Worm (Caenorhabditis elegans) whole organism, late embryonic: ENCODE data around the gene srd-27.

Experiments
- C08G9.2 ChIP-seq: sonication (generic microtip); optimal IDR thresholded peaks from 2 replicates; lab custom pipeline; 2016; ENCODE audit warnings: mild to moderate bottlenecking, missing genetic modification characterization, moderate library complexity, missing compliant biosample characterization
- C38D4.7 ChIP-seq: fragments of 200-800 bp; sonication (Bioruptor generic); optimal IDR thresholded peaks from 2 replicates; lab custom pipeline; 2018; ENCODE audit warnings: mild to moderate bottlenecking, missing genetic modification characterization, moderate library complexity, missing compliant biosample characterization
- F13H6.1 ChIP-seq: sonication (generic microtip); optimal IDR thresholded peaks from 2 replicates; lab custom pipeline; 2016; ENCODE audit warnings: missing genetic modification characterization, missing compliant biosample characterization
- K09A11.1 ChIP-seq: sonication (generic microtip); optimal IDR thresholded peaks from 2 replicates; lab custom pipeline; 2017; ENCODE audit warnings: antibody characterized with exemption, mild to moderate bottlenecking, missing genetic modification characterization, missing compliant biosample characterization; ENCODE audit not compliant: insufficient read depth
- T23F11.4 ChIP-seq: fragments of 200-800 bp; sonication (Bioruptor generic); optimal IDR thresholded peaks from 2 replicates; lab custom pipeline; 2018; ENCODE audit warnings: mild to moderate bottlenecking, missing genetic modification characterization, missing compliant biosample characterization
- Y22D7AL.16 ChIP-seq: sonication (generic microtip); optimal IDR thresholded peaks from 2 replicates; lab custom pipeline; 2016; ENCODE audit warnings: missing genetic modification characterization, missing compliant biosample characterization
- ceh-19 ChIP-seq: fragments of 200-800 bp; sonication (Bioruptor generic); optimal IDR thresholded peaks from 2 replicates; lab custom pipeline; 2018; ENCODE audit warnings: mild to moderate bottlenecking, missing genetic modification characterization, missing compliant biosample characterization
- ceh-2 ChIP-seq: sonication (generic microtip); optimal IDR thresholded peaks from 2 replicates; lab custom pipeline; 2016; ENCODE audit warnings: missing genotype, missing genetic modification characterization, missing compliant biosample characterization
- ceh-22 ChIP-seq: sonication (generic microtip); optimal IDR thresholded peaks from 2 replicates; lab custom pipeline; 2017; ENCODE audit warnings: missing biosample characterization, missing genetic modification characterization
- ceh-24 ChIP-seq: sonication (generic microtip); optimal IDR thresholded peaks from 2 replicates; lab custom pipeline; 2016; ENCODE audit warnings: mild to moderate bottlenecking, missing genetic modification characterization, missing compliant biosample characterization
- ceh-30 ChIP-seq: fragments of 150-350 bp; optimal IDR thresholded peaks from 2 replicates; lab custom pipeline; 2014; ENCODE audit warnings: missing biosample characterization, missing genetic modification characterization
- ceh-34 ChIP-seq: sonication (generic microtip); optimal IDR thresholded peaks from 2 replicates; lab custom pipeline; 2016; ENCODE audit warnings: mild to moderate bottlenecking, missing genetic modification characterization, missing compliant biosample characterization
- ceh-6 ChIP-seq: fragments of 200-800 bp; sonication (Bioruptor generic); optimal IDR thresholded peaks from 2 replicates; lab custom pipeline; 2018; ENCODE audit warnings: mild to moderate bottlenecking, missing genetic modification characterization, missing compliant biosample characterization
- ceh-9 ChIP-seq: sonication (generic microtip); optimal IDR thresholded peaks from 2 replicates; lab custom pipeline; 2016; ENCODE audit warnings: mild to moderate bottlenecking, missing genetic modification characterization, inconsistent platforms, missing compliant biosample characterization
- dmd-4 ChIP-seq: sonication (generic microtip); optimal IDR thresholded peaks from 2 replicates; lab custom pipeline; 2016; ENCODE audit warnings: borderline replicate concordance, missing genetic modification characterization, missing compliant biosample characterization
- dve-1 ChIP-seq: sonication (generic microtip); optimal IDR thresholded peaks from 2 replicates; lab custom pipeline; 2017; ENCODE audit warnings: antibody characterized with exemption, mild to moderate bottlenecking, missing genetic modification characterization, missing compliant biosample characterization
- elt-2 ChIP-seq: sonication (generic microtip); optimal IDR thresholded peaks from 2 replicates; lab custom pipeline; 2016; ENCODE audit warnings: missing genetic modification reagents, missing genetic modification characterization, missing compliant biosample characterization
- eyg-1 ChIP-seq: sonication (generic microtip); optimal IDR thresholded peaks from 2 replicates; lab custom pipeline; 2016; ENCODE audit warnings: missing genotype, missing genetic modification characterization, missing compliant biosample characterization
- fkh-6 ChIP-seq: sonication (generic microtip); optimal IDR thresholded peaks from 2 replicates; lab custom pipeline; 2016; ENCODE audit warnings: missing genetic modification characterization, missing compliant biosample characterization
- hlh-13 ChIP-seq: fragments of 200-800 bp; sonication (Bioruptor generic); optimal IDR thresholded peaks from 2 replicates; lab custom pipeline; 2018; ENCODE audit warnings: mild to moderate bottlenecking, missing genetic modification characterization, missing compliant biosample characterization
- hlh-15 ChIP-seq: sonication (generic microtip); optimal IDR thresholded peaks from 2 replicates; lab custom pipeline; 2016; ENCODE audit warnings: missing genetic modification characterization, missing compliant biosample characterization
- hlh-30 ChIP-seq: sonication (generic microtip); optimal IDR thresholded peaks from 2 replicates; lab custom pipeline; 2017; ENCODE audit warnings: antibody characterized with exemption, missing genetic modification characterization, missing compliant biosample characterization; ENCODE audit not compliant: insufficient read depth
- lin-11 ChIP-seq: fragments of 200-800 bp; sonication (Bioruptor generic); optimal IDR thresholded peaks from 2 replicates; lab custom pipeline; 2018; ENCODE audit warnings: mild to moderate bottlenecking, missing genetic modification characterization, missing compliant biosample characterization
- madf-2 ChIP-seq: sonication (generic microtip); optimal IDR thresholded peaks from 2 replicates; lab custom pipeline; 2017; ENCODE audit warnings: missing genetic modification characterization, missing compliant biosample characterization
- mec-3 ChIP-seq: sonication (generic microtip); optimal IDR thresholded peaks from 2 replicates; lab custom pipeline; 2016; ENCODE audit warnings: borderline replicate concordance, missing genetic modification characterization, missing compliant biosample characterization
- nfya-1 ChIP-seq: sonication (generic microtip); optimal IDR thresholded peaks from 2 replicates; lab custom pipeline; 2017; ENCODE audit warnings: missing genetic modification characterization, mild to moderate bottlenecking, missing compliant biosample characterization, antibody characterized with exemption, moderate library complexity
- nhr-232 ChIP-seq: sonication (generic microtip); optimal IDR thresholded peaks from 2 replicates; lab custom pipeline; 2016; ENCODE audit warnings: missing genetic modification characterization, missing compliant biosample characterization
- odd-2 ChIP-seq: sonication (generic microtip); optimal IDR thresholded peaks from 2 replicates; lab custom pipeline; 2017; ENCODE audit warnings: antibody characterized with exemption, mild to moderate bottlenecking, missing genetic modification characterization, missing compliant biosample characterization
- pax-1 ChIP-seq: fragments of 150-350 bp; optimal IDR thresholded peaks from 2 replicates; lab custom pipeline; 2014; ENCODE audit warnings: missing biosample characterization, missing genetic modification characterization
- pha-2 ChIP-seq: sonication (generic microtip); optimal IDR thresholded peaks from 2 replicates; lab custom pipeline; 2017; ENCODE audit warnings: mild to moderate bottlenecking, missing genetic modification characterization, missing compliant biosample characterization
- pha-4 ChIP-seq: fragments of 150-350 bp; optimal IDR thresholded peaks from 2 replicates; lab custom pipeline; 2018; ENCODE audit warnings: missing biosample characterization, missing genetic modification reagents, missing genetic modification characterization
- pqm-1 ChIP-seq: sonication (generic microtip); optimal IDR thresholded peaks from 2 replicates; lab custom pipeline; 2016; ENCODE audit warnings: missing genetic modification characterization, missing compliant biosample characterization
- pros-1 ChIP-seq: fragments of 150-350 bp; optimal IDR thresholded peaks from 2 replicates; lab custom pipeline; 2014; ENCODE audit warnings: missing biosample characterization, missing genetic modification reagents, missing genetic modification characterization
- rnt-1 ChIP-seq: sonication (generic microtip); optimal IDR thresholded peaks from 2 replicates; lab custom pipeline; 2016; ENCODE audit warnings: missing genetic modification characterization, missing compliant biosample characterization
- tbx-2 ChIP-seq: sonication (generic microtip); optimal IDR thresholded peaks from 2 replicates; lab custom pipeline; 2016; ENCODE audit warnings: missing genetic modification characterization, missing compliant biosample characterization
- ttx-3 ChIP-seq: sonication (generic microtip); optimal IDR thresholded peaks from 2 replicates; lab custom pipeline; 2016; ENCODE audit warnings: missing genetic modification reagents, missing genetic modification characterization, missing compliant biosample characterization
- unc-55 ChIP-seq: sonication (generic microtip); optimal IDR thresholded peaks from 2 replicates; lab custom pipeline; 2017; ENCODE audit warnings: missing biosample characterization, missing genetic modification reagents, missing genetic modification characterization
- unc-86 ChIP-seq: sonication (generic microtip); optimal IDR thresholded peaks from 2 replicates; lab custom pipeline; 2016; ENCODE audit warnings: missing genetic modification characterization, missing compliant biosample characterization
- ztf-16 ChIP-seq: sonication (generic microtip); optimal IDR thresholded peaks from 2 replicates; lab custom pipeline; 2017; ENCODE audit warnings: missing genetic modification characterization, missing compliant biosample characterization

srd-27 gene

DNA sequence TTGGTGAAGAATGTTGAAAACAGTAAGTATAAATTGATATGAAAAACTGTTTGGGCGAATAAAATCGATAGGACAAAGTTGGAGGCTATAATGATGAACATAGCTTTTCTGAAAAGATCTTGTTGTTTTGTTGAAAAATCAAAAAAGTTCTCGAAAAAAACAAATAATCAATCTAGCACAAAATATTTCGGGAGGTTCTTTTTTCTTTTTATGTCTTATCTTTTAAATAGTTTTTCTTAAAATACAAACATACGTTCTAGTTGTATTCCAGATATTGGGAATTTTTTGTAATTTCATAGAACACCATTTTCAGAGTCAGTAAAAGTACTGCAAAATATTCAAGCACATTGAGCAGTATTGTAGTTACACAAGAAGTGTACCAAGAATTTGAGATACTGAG, 26.7 kb downstream of the srd-27 start, which contains the start of gene srbc-55:
srbc-55 (minus strand) TSS at position 101 of the 400 bp plus-strand sequence.
- no peak for TF ChIP-seq nhr-232 (tag; lab: Kevin White, UChicago)
- TF ChIP-seq C38D4.7 (GFP tag; lab: Kevin White, UChicago), result no peak
- TF ChIP-seq K09A11.1 (tag; lab: Kevin White, UChicago), result no peak
- TF ChIP-seq madf-2, result no peak
- no peak for TF ChIP-seq nfya-1 (tag; lab: Kevin White, UChicago)
- no peak for TF ChIP-seq hlh-15 (tag; lab: Kevin White, UChicago)

- TF ChIP-seq rnt-1 (tag; lab: Kevin White, UChicago) (no peak), nfya-1 (tag; lab: Kevin White, UChicago) (no peak), odd-2 (no peak), hlh-13 (GFP tag; lab: Kevin White, UChicago) (no peak), ceh-22 (tag; lab: Kevin White, UChicago) (no peak), ceh-2 (tag; lab: Kevin White, UChicago) (no peak), pax-1 (tag; lab: Kevin White, UChicago) (no peak), hlh-30 (tag; lab: Kevin White, UChicago) (no peak), lin-11 (tag; lab: Kevin White, UChicago) (no peak), C08G9.2 (tag; lab: Kevin White, UChicago) (no peak), mec-3 (tag; lab: Kevin White, UChicago) (no peak)
Observed at ce11 chrV:15831586-15831985, 28.4 kb downstream of the srd-27 start, which contains the start of gene srbc-56. Gene srbc-56 (minus strand): TSS chrV:15831686.

- no peak for TF ChIP-seq elt-2 (tag; lab: Kevin White, UChicago)
- no peak for TF ChIP-seq ceh-6 (GFP tag; lab: Kevin White, UChicago)
- TF ChIP-seq mec-3 (tag; lab: Kevin White, UChicago), result no peak
- TF ChIP-seq pha-4 (tag; lab: Kevin White, UChicago), result no peak
- TF ChIP-seq ceh-30 (tag; lab: Kevin White, UChicago), result no peak
- TF ChIP-seq Y22D7AL.16, result no peak
- TF ChIP-seq tbx-2 (tag; lab: Kevin White, UChicago), result no peak
- no peak for TF ChIP-seq unc-86 (tag; lab: Kevin White, UChicago)
- no peak for TF ChIP-seq fkh-6 (tag; lab: Kevin White, UChicago)
- TF ChIP-seq ceh-34 (tag; lab: Kevin White, UChicago), result no peak
- TF ChIP-seq ceh-24 (tag; lab: Kevin White, UChicago), result no peak
- no peak for TF ChIP-seq dmd-4 (tag; lab: Kevin White, UChicago)
- TF ChIP-seq eyg-1, result no peak
- TF ChIP-seq ttx-3 (tag; lab: Kevin White, UChicago), result no peak
- TF ChIP-seq, all 69 proteins: peak for 0
Observed at ce11 chrV:15833622-15834021, 30.4 kb downstream of the srd-27 start, which contains the start of gene srbc-54. Gene srbc-54 (minus strand): TSS chrV:15833722.

ce11 chrV:15841095-15841494, 37.9 kb downstream of the srd-27 start, which contains the start of gene srh-149:
Gene srh-149 (minus strand): TSS chrV:15841195.
- TF ChIP-seq pqm-1 (tag; lab: Kevin White, UChicago) (no peak), pros-1 (tag; lab: Kevin White, UChicago) (no peak), hlh-30 (tag; lab: Kevin White, UChicago) (no peak), T23F11.4 (GFP tag; lab: Kevin White, UChicago) (no peak), ceh-19 (no peak), pha-2 (tag; lab: Kevin White, UChicago) (no peak), nfya-1 (tag; lab: Kevin White, UChicago) (no peak), pha-4 (tag; lab: Kevin White, UChicago) (no peak), F13H6.1 (tag; lab: Kevin White, UChicago) (no peak), hlh-13 (GFP tag; lab: Kevin White, UChicago) (no peak), unc-55 (GFP tag; lab: Kevin White, UChicago) (no peak), ceh-9 (tag; lab: Kevin White, UChicago) (no peak), dve-1 (tag; lab: Kevin White, UChicago) (no peak), ztf-16 (tag; lab: Kevin White, UChicago) (no peak)
